Fruit fly (Drosophila melanogaster): Measurements from ENCODE around the gene Jhbp4.

dm6 chr3R:16022005-16022404 is 21.3 kb upstream of the Jhbp4 start:
- no peak for TF ChIP-seq BtbVII (GFP tag; optimal IDR thresholded peaks at IDR 0.05)
- TF ChIP-seq br (optimal IDR thresholded peaks at IDR 0.05): no peak
- no peak for TF ChIP-seq Ptx1 (GFP tag; IDR thresholded peaks at IDR 0.05)
- no peak for TF ChIP-seq CG11695 (GFP tag; IDR thresholded peaks at IDR 0.05)
- TF ChIP-seq fru (optimal IDR thresholded peaks at IDR 0.05): no peak
- TF ChIP-seq Ets97D (GFP tag; optimal IDR thresholded peaks at IDR 0.05): no peak
- TF ChIP-seq CG8359 (GFP tag; optimal IDR thresholded peaks at IDR 0.05; ENCODE audit: borderline replicate concordance): no peak
- no peak for TF ChIP-seq tgo (GFP tag; IDR thresholded peaks at IDR 0.05)
- TF ChIP-seq cas (GFP tag; IDR thresholded peaks at IDR 0.05): no peak
- TF ChIP-seq CG13624 (GFP tag; optimal IDR thresholded peaks at IDR 0.05): no peak
- TF ChIP-seq Hmr (GFP tag; optimal IDR thresholded peaks at IDR 0.05): no peak
- TF ChIP-seq hkb (optimal IDR thresholded peaks at IDR 0.05): no peak
- no peak for TF ChIP-seq hkb (GFP tag; IDR thresholded peaks at IDR 0.05)
- no peak for TF ChIP-seq cad (GFP tag; optimal IDR thresholded peaks at IDR 0.05)
